Fruit fly (Drosophila melanogaster) whole organism, embryonic: ENCODE data around the gene Tim17b1.

Experiments
- Awh ChIP-seq: fragments of 200-800 bp; sonication (Bioruptor generic); IDR thresholded peaks from 2 replicates; pipeline ENCODE4, ENCODE4 v1.3.6; 2022; ENCODE audit warnings: missing biosample characterization, missing genetic modification characterization
- CG10462 ChIP-seq: fragments of 200-800 bp; sonication (Bioruptor generic); optimal IDR thresholded peaks from 2 replicates; lab custom pipeline; 2016; ENCODE audit warnings: missing biosample characterization, missing genetic modification characterization
- CG11696 ChIP-seq: fragments of 200-800 bp; sonication (Bioruptor generic); IDR thresholded peaks from 2 replicates; pipeline ENCODE4 v1.3.6; 2022; ENCODE audit warnings: missing biosample characterization, missing genetic modification characterization
- CG12071 ChIP-seq: fragments of 200-800 bp; sonication (Bioruptor generic); optimal IDR thresholded peaks from 3 replicates; lab custom pipeline; 2018; ENCODE audit warnings: missing biosample characterization, mild to moderate bottlenecking, missing genetic modification characterization
- CG13123 ChIP-seq: fragments of 200-800 bp; sonication (Bioruptor generic); optimal IDR thresholded peaks from 2 replicates; lab custom pipeline; 2016; ENCODE audit warnings: missing biosample characterization, missing genetic modification characterization
- CG13624 ChIP-seq: fragments of 200-800 bp; sonication (Bioruptor generic); optimal IDR thresholded peaks from 2 replicates; lab custom pipeline; 2016; ENCODE audit warnings: missing biosample characterization, missing genetic modification characterization
- CG14667 ChIP-seq: fragments of 200-800 bp; sonication (Bioruptor generic); IDR thresholded peaks from 2 replicates; pipeline ENCODE4 v1.3.6; 2022; ENCODE audit warnings: missing biosample characterization, missing genetic modification characterization
- CG14860 ChIP-seq: fragments of 200-800 bp; sonication (Bioruptor generic); IDR thresholded peaks from 3 replicates; pipeline ENCODE4 v1.3.6; 2022; ENCODE audit warnings: missing biosample characterization, missing genetic modification characterization; ENCODE audit not compliant: partially characterized antibody
- CG1603 ChIP-seq: fragments of 200-800 bp; sonication (Bioruptor generic); optimal IDR thresholded peaks from 2 replicates; lab custom pipeline; 2019; ENCODE audit warnings: missing biosample characterization, mild to moderate bottlenecking, missing genetic modification characterization, moderate library complexity
- CG18599 ChIP-seq: fragments of 200-800 bp; sonication (Bioruptor generic); optimal IDR thresholded peaks from 3 replicates; lab custom pipeline; 2017; ENCODE audit warnings: missing biosample characterization, missing genetic modification characterization, mild to moderate bottlenecking, moderate library complexity, missing genetic modification reagents
- CG18619 ChIP-seq: fragments of 200-800 bp; sonication (Bioruptor generic); optimal IDR thresholded peaks from 3 replicates; lab custom pipeline; 2017; ENCODE audit warnings: missing biosample characterization, mild to moderate bottlenecking, missing genetic modification characterization
- CG30431 ChIP-seq: fragments of 200-800 bp; sonication (Bioruptor generic); optimal IDR thresholded peaks from 2 replicates; lab custom pipeline; 2017; ENCODE audit warnings: missing biosample characterization, missing genetic modification characterization
- CG3065 ChIP-seq: fragments of 200-800 bp; sonication (Bioruptor generic); optimal IDR thresholded peaks from 2 replicates; lab custom pipeline; 2016; ENCODE audit warnings: missing biosample characterization, missing genetic modification characterization
- CG3726 ChIP-seq: fragments of 200-800 bp; sonication (Bioruptor generic); IDR thresholded peaks from 3 replicates; pipeline ENCODE4, ENCODE4 v1.3.6; 2022; ENCODE audit warnings: missing biosample characterization, missing genetic modification characterization
- CG3847 ChIP-seq: fragments of 200-800 bp; sonication (Bioruptor generic); IDR thresholded peaks from 2 replicates; pipeline ENCODE4 v1.3.6; 2022; ENCODE audit warnings: missing biosample characterization, missing genetic modification characterization
- CG6272 ChIP-seq: fragments of 200-800 bp; sonication (Bioruptor generic); IDR thresholded peaks from 2 replicates; pipeline ENCODE4 v1.3.6; 2022; ENCODE audit warnings: missing biosample characterization, missing genetic modification characterization
- CrebB ChIP-seq: fragments of 200-800 bp; sonication (Bioruptor generic); optimal IDR thresholded peaks from 3 replicates; lab custom pipeline; 2018; ENCODE audit warnings: missing biosample characterization, mild to moderate bottlenecking, missing genetic modification characterization
- Dbx ChIP-seq: fragments of 200-800 bp; sonication (Bioruptor generic); IDR thresholded peaks from 3 replicates; pipeline ENCODE4 v1.3.6; 2022; ENCODE audit warnings: missing biosample characterization, missing genetic modification characterization
- HLH54F ChIP-seq: fragments of 200-800 bp; sonication (Bioruptor generic); optimal IDR thresholded peaks from 3 replicates; lab custom pipeline; 2016; ENCODE audit warnings: missing biosample characterization, missing genetic modification characterization
- HmgZ ChIP-seq: fragments of 200-800 bp; sonication (Bioruptor generic); optimal IDR thresholded peaks from 2 replicates; lab custom pipeline; 2018; ENCODE audit warnings: missing biosample characterization, mild to moderate bottlenecking, missing genetic modification characterization
- Hmx ChIP-seq: fragments of 200-800 bp; sonication (Bioruptor generic); optimal IDR thresholded peaks from 2 replicates; lab custom pipeline; 2016; ENCODE audit warnings: missing biosample characterization, missing genetic modification characterization
- Myb ChIP-seq: fragments of 200-800 bp; sonication (Bioruptor generic); optimal IDR thresholded peaks from 2 replicates; lab custom pipeline; 2016; ENCODE audit warnings: missing biosample characterization, missing genetic modification characterization
- NK7.1 ChIP-seq: fragments of 200-800 bp; sonication (Bioruptor generic); optimal IDR thresholded peaks from 3 replicates; lab custom pipeline; 2016; ENCODE audit warnings: missing biosample characterization, missing genetic modification characterization
- Nf-YB ChIP-seq: fragments of 200-800 bp; sonication (Bioruptor generic); optimal IDR thresholded peaks from 3 replicates; lab custom pipeline; 2019; ENCODE audit warnings: missing biosample characterization, mild to moderate bottlenecking, missing genetic modification characterization, moderate library complexity
- Oli ChIP-seq: fragments of 200-800 bp; sonication (Bioruptor generic); optimal IDR thresholded peaks from 2 replicates; lab custom pipeline; 2018; ENCODE audit warnings: missing biosample characterization, mild to moderate bottlenecking, missing genetic modification characterization, moderate library complexity
- Opbp ChIP-seq: fragments of 200-800 bp; sonication (Bioruptor generic); IDR thresholded peaks from 3 replicates; pipeline ENCODE4 v1.3.6; 2022; ENCODE audit warnings: missing biosample characterization, missing genetic modification characterization; ENCODE audit not compliant: partially characterized antibody
- Ptx1 ChIP-seq: fragments of 200-800 bp; sonication (Bioruptor generic); IDR thresholded peaks from 2 replicates; pipeline ENCODE4 v1.3.6; 2022; ENCODE audit warnings: missing biosample characterization, missing genetic modification characterization
- Side ChIP-seq: fragments of 200-800 bp; sonication (Bioruptor generic); optimal IDR thresholded peaks from 2 replicates; lab custom pipeline; 2016; ENCODE audit warnings: missing biosample characterization, missing genetic modification characterization
- Sry-δ ChIP-seq: fragments of 200-800 bp; sonication (Bioruptor generic); optimal IDR thresholded peaks from 2 replicates; lab custom pipeline; 2016; ENCODE audit warnings: missing biosample characterization, missing genetic modification characterization
- ato ChIP-seq: fragments of 200-800 bp; sonication (Bioruptor generic); IDR thresholded peaks from 2 replicates; pipeline ENCODE4 v1.3.6; 2022; ENCODE audit warnings: missing biosample characterization, missing genetic modification characterization; ENCODE audit not compliant: partially characterized antibody
- bbx ChIP-seq: fragments of 200-800 bp; sonication (Bioruptor generic); IDR thresholded peaks from 2 replicates; pipeline ENCODE4 v1.3.6; 2022; ENCODE audit warnings: missing biosample characterization, missing genetic modification characterization; ENCODE audit not compliant: partially characterized antibody
- croc ChIP-seq: fragments of 200-800 bp; sonication (Bioruptor generic); conservative IDR thresholded peaks from 3 replicates; pipeline ENCODE4 v1.3.6; 2022; ENCODE audit warnings: missing biosample characterization, missing genetic modification characterization
- dpn ChIP-seq, 2 experiments: fragments of 200-800 bp; sonication (Bioruptor generic); optimal IDR thresholded peaks; 3 replicates each; lab custom pipeline; 2016; ENCODE audit warnings: missing biosample characterization in 2 of 2, missing genetic modification characterization in 2 of 2
- fd102C ChIP-seq: fragments of 200-800 bp; sonication (Bioruptor generic); optimal IDR thresholded peaks from 2 replicates; lab custom pipeline; 2018; ENCODE audit warnings: missing biosample characterization, mild to moderate bottlenecking, missing genetic modification characterization, moderate library complexity
- h ChIP-seq: fragments of >200 bp; optimal IDR thresholded peaks from 2 replicates; lab custom pipeline; 2017
- kni ChIP-seq: fragments of 200-800 bp; sonication (Bioruptor generic); optimal IDR thresholded peaks from 3 replicates; lab custom pipeline; 2017; ENCODE audit warnings: mild to moderate bottlenecking, missing biosample characterization, missing genetic modification reagents, missing genetic modification characterization
- nerfin-2 ChIP-seq: fragments of 200-800 bp; sonication (Bioruptor generic); IDR thresholded peaks from 2 replicates; pipeline ENCODE4 v1.3.6; 2022; ENCODE audit warnings: missing biosample characterization, missing genetic modification characterization; ENCODE audit not compliant: partially characterized antibody
- pfk ChIP-seq: fragments of 200-800 bp; sonication (Bioruptor generic); optimal IDR thresholded peaks from 2 replicates; lab custom pipeline; 2018; ENCODE audit warnings: missing biosample characterization, mild to moderate bottlenecking, missing genetic modification characterization, moderate library complexity
- rib ChIP-seq: fragments of 200-800 bp; sonication (Bioruptor generic); IDR thresholded peaks from 2 replicates; pipeline ENCODE4 v1.3.6; 2022; ENCODE audit warnings: missing biosample characterization, missing genetic modification characterization
- scrt ChIP-seq: fragments of 200-800 bp; sonication (Bioruptor generic); optimal IDR thresholded peaks from 2 replicates; lab custom pipeline; 2018; ENCODE audit warnings: missing biosample characterization, mild to moderate bottlenecking, missing genetic modification characterization, moderate library complexity
- sens ChIP-seq: fragments of 200-800 bp; sonication (Bioruptor generic); peaks from one replicate; lab custom pipeline; 2016; ENCODE audit warnings: missing biosample characterization, missing genetic modification characterization
- sna ChIP-seq: fragments of 200-800 bp; sonication (Bioruptor generic); IDR thresholded peaks from 2 replicates; pipeline ENCODE4 v1.3.6; 2022; ENCODE audit warnings: missing biosample characterization, missing genetic modification characterization; ENCODE audit not compliant: partially characterized antibody
- sug ChIP-seq: fragments of 200-800 bp; optimal IDR thresholded peaks from 2 replicates; lab custom pipeline; 2019; ENCODE audit warnings: missing biosample characterization, mild to moderate bottlenecking, missing genetic modification characterization, moderate library complexity
- trh ChIP-seq: fragments of 200-800 bp; sonication (Bioruptor generic); optimal IDR thresholded peaks from 2 replicates; lab custom pipeline; 2016; ENCODE audit warnings: missing biosample characterization, missing genetic modification characterization
- tx ChIP-seq: fragments of 200-800 bp; sonication (Bioruptor generic); optimal IDR thresholded peaks from 2 replicates; lab custom pipeline; 2016; ENCODE audit warnings: missing biosample characterization, missing genetic modification characterization
- unpg ChIP-seq: fragments of 200-800 bp; sonication (Bioruptor generic); optimal IDR thresholded peaks from 3 replicates; lab custom pipeline; 2018; ENCODE audit warnings: missing biosample characterization, mild to moderate bottlenecking, missing genetic modification characterization, moderate library complexity
- vvl ChIP-seq: fragments of 200-800 bp; sonication (Bioruptor generic); IDR thresholded peaks from 2 replicates; pipeline ENCODE4 v1.3.6; 2022; ENCODE audit warnings: missing biosample characterization, missing genetic modification characterization
- wor ChIP-seq: fragments of 200-800 bp; sonication (Bioruptor generic); IDR thresholded peaks from 2 replicates; pipeline ENCODE4 v1.3.6; 2022; ENCODE audit warnings: missing biosample characterization, missing genetic modification characterization
- zen ChIP-seq: fragments of 200-800 bp; sonication (Bioruptor generic); optimal IDR thresholded peaks from 3 replicates; lab custom pipeline; 2018; ENCODE audit warnings: missing biosample characterization, mild to moderate bottlenecking, missing genetic modification characterization, moderate library complexity
- zfh2 ChIP-seq: fragments of 200-800 bp; sonication (Bioruptor generic); optimal IDR thresholded peaks from 2 replicates; lab custom pipeline; 2016; ENCODE audit warnings: missing biosample characterization, missing genetic modification characterization

The Tim17b1 gene

DNA sequence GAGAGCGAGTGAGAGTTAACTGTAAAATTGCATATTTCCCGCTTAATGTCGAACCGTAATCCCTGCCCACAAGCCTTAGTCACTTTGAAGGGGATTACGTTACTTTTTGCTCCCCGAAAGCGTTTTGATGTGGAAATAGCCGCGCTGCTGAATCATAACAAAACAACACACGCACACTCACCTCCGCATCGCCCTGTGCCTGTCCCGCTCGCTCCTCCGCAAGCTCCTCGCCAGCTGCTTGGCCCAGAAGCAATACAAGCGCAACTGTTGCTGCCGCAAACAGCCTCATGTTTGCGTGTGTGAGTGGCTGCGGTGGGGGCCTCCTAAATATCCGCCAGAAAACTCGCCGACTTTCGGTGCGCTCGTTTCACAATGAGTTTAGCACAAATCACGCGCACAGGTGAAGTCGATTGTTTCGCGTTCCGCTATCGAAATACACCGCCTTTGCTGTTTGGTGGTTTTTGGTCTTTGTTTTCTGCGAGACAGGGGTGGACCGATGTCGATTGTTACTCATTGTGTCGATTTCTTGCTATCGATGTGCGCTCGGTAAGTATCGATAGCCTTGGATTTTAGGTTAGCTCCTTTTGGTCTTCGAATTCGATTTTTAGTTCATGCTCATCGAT is 48.6 kb upstream of the Tim17b1 start, which contains the start of gene CtsF (continued):
- TF ChIP-seq Myb (peak; percentile 78), CG30431 (GFP tag; lab: Kevin White, UChicago) (no peak), kni (peak; percentile 74), Dbx (GFP tag; lab: Robert Waterston, UW) (0 out of 3 replicates have a peak, but pooled peaks have one; percentile 58), Opbp (GFP tag; lab: Robert Waterston, UW) (peak; percentile 99), Awh (GFP tag; lab: Robert Waterston, UW) (no peak), fd102C (GFP tag; lab: Kevin White, UChicago) (no peak), CG3065 (no peak), Nf-YB (GFP tag; lab: Kevin White, UChicago) (no peak), Sry-δ (GFP tag; lab: Kevin White, UChicago) (peak; percentile 98), Ptx1 (no peak), sna (peak; percentile 99), HmgZ (peak; percentile 78), CG18599 (GFP tag; lab: Kevin White, UChicago) (peak; percentile 55), NK7.1 (GFP tag; lab: Kevin White, UChicago) (peak; percentile 8), scrt (GFP tag; lab: Kevin White, UChicago) (peak; percentile 94), wor (GFP tag; lab: Robert Waterston, UW) (no peak), Oli (tag; lab: Kevin White, UChicago) (no peak), dpn (GFP tag; optimal IDR thresholded peaks at IDR 0.05; lab: Kevin White, UChicago) (peak; percentile 20 to 25), nerfin-2 (GFP tag; lab: Robert Waterston, UW) (peak; percentile 100), CG10462 (no peak), rib (GFP tag; lab: Robert Waterston, UW) (peak; percentile 54; the same call in 1 of the 2 replicates), Hmx (no peak), ato (GFP tag; lab: Robert Waterston, UW) (peak; percentile 99), Side (GFP tag; lab: Kevin White, UChicago) (no peak), pfk (GFP tag; lab: Kevin White, UChicago) (no peak), CG13123 (GFP tag; lab: Kevin White, UChicago) (no peak), CG11696 (GFP tag; lab: Robert Waterston, UW) (no peak), unpg (GFP tag; lab: Kevin White, UChicago) (peak; percentile 3), croc (GFP tag; lab: Robert Waterston, UW) (no peak), CG14860 (GFP tag; lab: Robert Waterston, UW) (peak; percentile 100), vvl (GFP tag; lab: Robert Waterston, UW) (0 out of 2 replicates have a peak, but pooled peaks have one; percentile 45), h (lab: Kevin White, UChicago) (no peak), tx (GFP tag; lab: Kevin White, UChicago) (no peak), CG1603 (tag; lab: Kevin White, UChicago) (peak; percentile 48), bbx (GFP tag; lab: Robert Waterston, UW) (peak; percentile 99), zen (no peak), trh (GFP tag; lab: Kevin White, UChicago) (no peak), sens (GFP tag; lab: Kevin White, UChicago) (peak; percentile 38), CG3726 (GFP tag; lab: Robert Waterston, UW) (no peak), zfh2 (GFP tag; lab: Kevin White, UChicago) (no peak), CG13624 (GFP tag; lab: Kevin White, UChicago) (peak; percentile 40), HLH54F (peak; percentile 13), sug (tag; lab: Kevin White, UChicago) (peak; percentile 69), CG14667 (no peak), CG18619 (GFP tag; lab: Kevin White, UChicago) (no peak), CG3847 (GFP tag; lab: Robert Waterston, UW) (peak; percentile 34; the same call in 1 of the 2 replicates), CG6272 (GFP tag; lab: Robert Waterston, UW) (no peak), CG12071 (GFP tag; lab: Kevin White, UChicago) (no peak), CrebB (tag; lab: Kevin White, UChicago) (peak; percentile 28)
